Fruit fly (Drosophila melanogaster): ENCODE data around the gene CG15756.

CG15756 gene

dm6 chrX:13534100-13534499 is at the start of gene CG15756:
Gene CG15756 (plus strand): TSS chrX:13534400.
- no peak for TF ChIP-seq usp (GFP tag; optimal IDR thresholded peaks at IDR 0.05)
- no peak for TF ChIP-seq Myc (optimal IDR thresholded peaks at IDR 0.05)
- no peak for TF ChIP-seq sv (GFP tag; optimal IDR thresholded peaks at IDR 0.05)
- TF ChIP-seq Sp1 (GFP tag; optimal IDR thresholded peaks at IDR 0.05), result no peak
- TF ChIP-seq dsf (GFP tag; optimal IDR thresholded peaks at IDR 0.05; ENCODE audit: borderline replicate concordance), result no peak
- TF ChIP-seq pan (optimal IDR thresholded peaks at IDR 0.05), result no peak

- no peak for TF ChIP-seq CG32264 (GFP tag; optimal IDR thresholded peaks at IDR 0.05)
- TF ChIP-seq dmrt93B (GFP tag; optimal IDR thresholded peaks at IDR 0.05), result no peak
- no peak for TF ChIP-seq h (GFP tag; optimal IDR thresholded peaks at IDR 0.05)
- TF ChIP-seq HLH106 (tag; optimal IDR thresholded peaks at IDR 0.05), result no peak
- TF ChIP-seq dsf (GFP tag; optimal IDR thresholded peaks at IDR 0.05; ENCODE audit: borderline replicate concordance), result no peak
- no peak for TF ChIP-seq psq (GFP tag; optimal IDR thresholded peaks at IDR 0.05)
- TF ChIP-seq lola (GFP tag; optimal IDR thresholded peaks at IDR 0.05), result no peak
- no peak for TF ChIP-seq pan (optimal IDR thresholded peaks at IDR 0.05)
- TF ChIP-seq rgr (GFP tag; optimal IDR thresholded peaks at IDR 0.05), result no peak
Measured at dm6 chrX:13527706-13528105, 6.5 kb upstream of the CG15756 start, which contains the start of gene CG15754. Gene CG15754 (plus strand): TSS chrX:13528006.

- no peak for TF ChIP-seq dsf (GFP tag; optimal IDR thresholded peaks at IDR 0.05; ENCODE audit: borderline replicate concordance)
- peak; percentile 65 for TF ChIP-seq rgr (GFP tag; optimal IDR thresholded peaks at IDR 0.05)
- peak in 1 of 2 experiments; percentile 70 for TF ChIP-seq foxo (GFP tag; optimal IDR thresholded peaks at IDR 0.05)
- peak; percentile 61 for TF ChIP-seq HLH106 (tag; optimal IDR thresholded peaks at IDR 0.05)
- peak; percentile 58 for TF ChIP-seq h (GFP tag; optimal IDR thresholded peaks at IDR 0.05)
- TF ChIP-seq dmrt93B (GFP tag; optimal IDR thresholded peaks at IDR 0.05), result peak; percentile 19
- TF ChIP-seq Rel (GFP tag; optimal IDR thresholded peaks at IDR 0.05), result no peak
- TF ChIP-seq Rel (tag; optimal IDR thresholded peaks at IDR 0.05), result no peak
- no peak for TF ChIP-seq Abd-B (GFP tag; optimal IDR thresholded peaks at IDR 0.05)
- peak; percentile 7 for TF ChIP-seq ey (GFP tag; optimal IDR thresholded peaks at IDR 0.05)
- peak; percentile 53 for TF ChIP-seq psq (GFP tag; optimal IDR thresholded peaks at IDR 0.05)
- TF ChIP-seq Sp1 (GFP tag; optimal IDR thresholded peaks at IDR 0.05), result peak; percentile 52
- TF ChIP-seq OdsH (GFP tag; optimal IDR thresholded peaks at IDR 0.05), result peak; percentile 56
- no peak for TF ChIP-seq Dfd (GFP tag; optimal IDR thresholded peaks at IDR 0.05)
- peak; percentile 15 for TF ChIP-seq fru (GFP tag; optimal IDR thresholded peaks at IDR 0.05)
Measured at dm6 chrX:13529673-13530072, 4.5 kb upstream of the CG15756 start.

dm6 chrX:13530199-13530788 is 3.9 kb upstream of the CG15756 start, which contains the start of gene CG44428:
Gene CG44428 (minus strand): TSS chrX:13530249.
- TF ChIP-seq Dfd (GFP tag; optimal IDR thresholded peaks at IDR 0.05) (peak; percentile 94), h (GFP tag; optimal IDR thresholded peaks at IDR 0.05) (no peak)

dm6 chrX:13536776-13537175 is 2.6 kb downstream of the CG15756 start:
- peak; percentile 31 for TF ChIP-seq h (GFP tag; optimal IDR thresholded peaks at IDR 0.05)
- TF ChIP-seq OdsH (GFP tag; optimal IDR thresholded peaks at IDR 0.05), result peak; percentile 6
- TF ChIP-seq rgr (GFP tag; optimal IDR thresholded peaks at IDR 0.05), result peak; percentile 2
- TF ChIP-seq CG32264 (GFP tag; optimal IDR thresholded peaks at IDR 0.05), result no peak
- TF ChIP-seq Abd-B (GFP tag; optimal IDR thresholded peaks at IDR 0.05), result no peak
- TF ChIP-seq psq (GFP tag; optimal IDR thresholded peaks at IDR 0.05), result peak; percentile 17
- peak; percentile 6 for TF ChIP-seq HLH106 (tag; optimal IDR thresholded peaks at IDR 0.05)
- TF ChIP-seq foxo (GFP tag; optimal IDR thresholded peaks at IDR 0.05), result peak in 1 of 2 experiments; percentile 28
- no peak for TF ChIP-seq lola (GFP tag; optimal IDR thresholded peaks at IDR 0.05)
- TF ChIP-seq woc (GFP tag; optimal IDR thresholded peaks at IDR 0.05), result no peak

- TF ChIP-seq Sp1 (GFP tag; optimal IDR thresholded peaks at IDR 0.05) (peak; percentile 3), sv (GFP tag; optimal IDR thresholded peaks at IDR 0.05) (no peak), GATAd (GFP tag; optimal IDR thresholded peaks at IDR 0.05) (no peak), CrebA (GFP tag; optimal IDR thresholded peaks at IDR 0.05; ENCODE audit: borderline replicate concordance) (no peak), OdsH (GFP tag; optimal IDR thresholded peaks at IDR 0.05) (peak; percentile 57), tai (GFP tag; optimal IDR thresholded peaks at IDR 0.05) (no peak), Hnf4 (GFP tag; optimal IDR thresholded peaks at IDR 0.05) (peak; percentile 65), CG9705 (GFP tag; optimal IDR thresholded peaks at IDR 0.05) (no peak), Myc (optimal IDR thresholded peaks at IDR 0.05) (no peak), woc (GFP tag; optimal IDR thresholded peaks at IDR 0.05) (peak; percentile 7), Abd-B (GFP tag; optimal IDR thresholded peaks at IDR 0.05) (no peak), dmrt93B (GFP tag; optimal IDR thresholded peaks at IDR 0.05) (peak; percentile 38), CG32264 (GFP tag; optimal IDR thresholded peaks at IDR 0.05) (no peak), Jra (GFP tag; optimal IDR thresholded peaks at IDR 0.05) (no peak), rgr (GFP tag; optimal IDR thresholded peaks at IDR 0.05) (peak; percentile 60), Rel (GFP tag; optimal IDR thresholded peaks at IDR 0.05) (no peak), Rel (tag; optimal IDR thresholded peaks at IDR 0.05) (no peak), jim (GFP tag; optimal IDR thresholded peaks at IDR 0.05) (no peak), Mio (GFP tag; optimal IDR thresholded peaks at IDR 0.05) (no peak), pan (optimal IDR thresholded peaks at IDR 0.05) (no peak), Dif (GFP tag; optimal IDR thresholded peaks at IDR 0.05; ENCODE audit: partially characterized antibody) (no peak), HLH106 (tag; optimal IDR thresholded peaks at IDR 0.05) (peak; percentile 60), psq (GFP tag; optimal IDR thresholded peaks at IDR 0.05) (peak; percentile 13), brk (GFP tag; optimal IDR thresholded peaks at IDR 0.05) (no peak), Hr78 (GFP tag; optimal IDR thresholded peaks at IDR 0.05) (no peak), lola (GFP tag; optimal IDR thresholded peaks at IDR 0.05) (no peak), ey (GFP tag; optimal IDR thresholded peaks at IDR 0.05) (peak; percentile 64), fru (GFP tag; optimal IDR thresholded peaks at IDR 0.05) (peak; percentile 67), Dfd (GFP tag; optimal IDR thresholded peaks at IDR 0.05) (no peak), foxo (GFP tag; optimal IDR thresholded peaks at IDR 0.05) (peak in 1 of 2 experiments; percentile 69), Hr83 (GFP tag; optimal IDR thresholded peaks at IDR 0.05; ENCODE audit: poor library complexity, severe bottlenecking) (no peak), h (GFP tag; optimal IDR thresholded peaks at IDR 0.05) (peak; percentile 60)
Measured at dm6 chrX:13539448-13539847, 5.2 kb downstream of the CG15756 start.

All from whole organism, wandering third instar larva.